Worm (Caenorhabditis elegans) whole organism, young adult: ENCODE measurements around the gene deb-1.
A peak's percentile ranks its signal among the peaks of the same experiment; 100 is the strongest.

Experiments used
- B0035.1 ChIP-seq: sonication (generic microtip); optimal IDR thresholded peaks from 2 replicates; lab custom pipeline; 2016; ENCODE audit warnings: missing genetic modification characterization, mild to moderate bottlenecking, missing compliant biosample characterization, missing genotype, missing genetic modification reagents
- C06A6.2 ChIP-seq: fragments of 200-800 bp; sonication (Bioruptor generic); conservative IDR thresholded peaks from 2 replicates; pipeline ENCODE4 v1.3.6; 2022; ENCODE audit warnings: missing genetic modification characterization, missing compliant biosample characterization
- D2030.7 ChIP-seq: fragments of 200-800 bp; sonication (Bioruptor generic); IDR thresholded peaks from 2 replicates; pipeline ENCODE4 v1.3.6; 2022; ENCODE audit warnings: missing genetic modification reagents, missing genetic modification characterization, missing compliant biosample characterization
- F22D6.2 ChIP-seq: sonication (generic microtip); optimal IDR thresholded peaks from 2 replicates; lab custom pipeline; 2016; ENCODE audit warnings: mild to moderate bottlenecking, missing genetic modification characterization, missing compliant biosample characterization
- F49E8.2 ChIP-seq: sonication (generic microtip); optimal IDR thresholded peaks from 3 replicates; lab custom pipeline; 2017; ENCODE audit warnings: missing genetic modification characterization, mild to moderate bottlenecking, missing compliant biosample characterization, antibody characterized with exemption, moderate library complexity; ENCODE audit not compliant: insufficient read depth
- F52B5.7 ChIP-seq: sonication (generic microtip); optimal IDR thresholded peaks from 2 replicates; lab custom pipeline; 2016; ENCODE audit warnings: mild to moderate bottlenecking, missing genetic modification characterization, missing compliant biosample characterization
- F55B11.4 ChIP-seq: sonication (generic microtip); optimal IDR thresholded peaks from 2 replicates; lab custom pipeline; 2016; ENCODE audit warnings: missing compliant biosample characterization, missing genetic modification characterization, borderline replicate concordance; ENCODE audit not compliant: insufficient read depth
- K11D2.4 ChIP-seq: fragments of 200-800 bp; sonication (Bioruptor generic); IDR thresholded peaks from 2 replicates; pipeline ENCODE4 v1.3.6; 2022; ENCODE audit warnings: missing genetic modification reagents, missing genetic modification characterization, missing compliant biosample characterization
- K12H6.12 ChIP-seq: fragments of 200-800 bp; sonication (Bioruptor generic); optimal IDR thresholded peaks from 2 replicates; lab custom pipeline; 2018; ENCODE audit warnings: mild to moderate bottlenecking, missing genetic modification characterization, missing compliant biosample characterization
- Y95B8A.8 ChIP-seq: fragments of 200-800 bp; sonication (Bioruptor generic); IDR thresholded peaks from 2 replicates; pipeline ENCODE4 v1.3.6; 2022; ENCODE audit warnings: missing genetic modification reagents, missing genetic modification characterization, missing compliant biosample characterization
- ZK185.1 ChIP-seq: sonication (generic microtip); optimal IDR thresholded peaks from 2 replicates; lab custom pipeline; 2016; ENCODE audit warnings: mild to moderate bottlenecking, missing genetic modification characterization, missing compliant biosample characterization; ENCODE audit not compliant: poor library complexity, severe bottlenecking
- akir-1 ChIP-seq: fragments of 200-800 bp; sonication (Bioruptor generic); optimal IDR thresholded peaks from 2 replicates; lab custom pipeline; 2018; ENCODE audit warnings: mild to moderate bottlenecking, missing genetic modification characterization, moderate library complexity, missing compliant biosample characterization
- ama-1 ChIP-seq, 3 experiments: fragments of 150-350 bp in 1 of 3; sonication (generic microtip) in 2 of 3; optimal IDR thresholded peaks; 2 replicates each; lab custom pipeline; 2014 to 2018; ENCODE audit warnings: missing biosample characterization in 2 of 3, missing genetic modification characterization in 2 of 3, missing genetic modification reagents in 2 of 3
- aptf-2 ChIP-seq: fragments of 200-800 bp; sonication (Bioruptor generic); conservative IDR thresholded peaks from 2 replicates; pipeline ENCODE4 v1.3.6; 2022; ENCODE audit warnings: missing genetic modification reagents, missing genetic modification characterization, missing compliant biosample characterization
- aptf-3 ChIP-seq: fragments of 200-800 bp; sonication (Bioruptor generic); IDR thresholded peaks from 2 replicates; pipeline ENCODE4 v1.3.6; 2022; ENCODE audit warnings: missing genetic modification characterization, missing compliant biosample characterization
- bed-2 ChIP-seq: fragments of 200-800 bp; sonication (Bioruptor generic); IDR thresholded peaks from 2 replicates; pipeline ENCODE4 v1.3.6; 2022; ENCODE audit warnings: missing genetic modification reagents, missing genetic modification characterization, missing compliant biosample characterization
- cebp-2 ChIP-seq: fragments of 200-800 bp; sonication (Bioruptor generic); IDR thresholded peaks from 2 replicates; pipeline ENCODE4 v1.3.6; 2022; ENCODE audit warnings: missing genetic modification characterization, missing compliant biosample characterization
- ceh-27 ChIP-seq: fragments of 200-800 bp; sonication (Bioruptor generic); optimal IDR thresholded peaks from 2 replicates; lab custom pipeline; 2018; ENCODE audit warnings: mild to moderate bottlenecking, missing genetic modification characterization, moderate library complexity, missing compliant biosample characterization
- ceh-40 ChIP-seq: fragments of 200-800 bp; sonication (Bioruptor generic); IDR thresholded peaks from 2 replicates; pipeline ENCODE4 v1.3.6; 2022; ENCODE audit warnings: missing genetic modification characterization, missing compliant biosample characterization
- dpl-1 ChIP-seq: fragments of 150-350 bp; optimal IDR thresholded peaks from 2 replicates; lab custom pipeline; 2014; ENCODE audit warnings: missing biosample characterization, missing genetic modification reagents, missing genetic modification characterization
- egl-18 ChIP-seq: fragments of 200-800 bp; sonication (Bioruptor generic); IDR thresholded peaks from 2 replicates; pipeline ENCODE4 v1.3.6; 2022; ENCODE audit warnings: missing genetic modification reagents, missing genetic modification characterization, missing compliant biosample characterization
- egrh-3 ChIP-seq: fragments of 200-800 bp; sonication (Bioruptor generic); IDR thresholded peaks from 2 replicates; pipeline ENCODE4 v1.3.6; 2022; ENCODE audit warnings: missing genetic modification reagents, missing genetic modification characterization, missing compliant biosample characterization
- fkh-3 ChIP-seq: sonication (generic microtip); optimal IDR thresholded peaks from 2 replicates; lab custom pipeline; 2016; ENCODE audit warnings: mild to moderate bottlenecking, missing genetic modification characterization, missing compliant biosample characterization
- gei-17 ChIP-seq: fragments of 200-800 bp; sonication (Bioruptor generic); optimal IDR thresholded peaks from 2 replicates; lab custom pipeline; 2018; ENCODE audit warnings: mild to moderate bottlenecking, missing genetic modification characterization, missing compliant biosample characterization
- him-1 ChIP-seq: sonication (generic microtip); optimal IDR thresholded peaks from 2 replicates; lab custom pipeline; 2016; ENCODE audit warnings: missing genotype, missing genetic modification reagents, missing genetic modification characterization, missing compliant biosample characterization
- hlh-26 ChIP-seq: fragments of 200-800 bp; sonication (Bioruptor generic); conservative IDR thresholded peaks from 2 replicates; pipeline ENCODE4 v1.3.6; 2022; ENCODE audit warnings: missing genetic modification reagents, missing genetic modification characterization, missing compliant biosample characterization
- hmg-1.2 ChIP-seq: fragments of 200-800 bp; sonication (Bioruptor generic); IDR thresholded peaks from 2 replicates; pipeline ENCODE4 v1.3.6; 2022; ENCODE audit warnings: missing genetic modification reagents, missing genetic modification characterization, missing compliant biosample characterization
- hmg-20 ChIP-seq: fragments of 200-800 bp; sonication (Bioruptor generic); IDR thresholded peaks from 2 replicates; pipeline ENCODE4 v1.3.6; 2022; ENCODE audit warnings: missing genetic modification reagents, missing genetic modification characterization, missing compliant biosample characterization
- hsf-1 ChIP-seq: fragments of 200-800 bp; sonication (Bioruptor generic); IDR thresholded peaks from 2 replicates; pipeline ENCODE4 v1.3.6; 2022; ENCODE audit warnings: missing genetic modification reagents, missing genetic modification characterization, missing compliant biosample characterization
- let-526 ChIP-seq: fragments of 200-800 bp; sonication (Bioruptor generic); IDR thresholded peaks from 2 replicates; pipeline ENCODE4 v1.3.6; 2022; ENCODE audit warnings: missing genetic modification reagents, missing genetic modification characterization, missing compliant biosample characterization
- lin-54 ChIP-seq: fragments of 200-800 bp; sonication (Bioruptor generic); optimal IDR thresholded peaks from 2 replicates; lab custom pipeline; 2018; ENCODE audit warnings: mild to moderate bottlenecking, missing genetic modification characterization, missing compliant biosample characterization
- madf-3 ChIP-seq: fragments of 200-800 bp; sonication (Bioruptor generic); IDR thresholded peaks from 2 replicates; pipeline ENCODE4 v1.3.6; 2022; ENCODE audit warnings: missing genetic modification reagents, missing genetic modification characterization, missing compliant biosample characterization
- mcd-1 ChIP-seq: fragments of 200-800 bp; sonication (Bioruptor generic); IDR thresholded peaks from 2 replicates; pipeline ENCODE4 v1.3.6; 2022; ENCODE audit warnings: missing genetic modification reagents, missing genetic modification characterization, missing compliant biosample characterization
- mel-28 ChIP-seq: sonication (generic microtip); optimal IDR thresholded peaks from 2 replicates; lab custom pipeline; 2016; ENCODE audit warnings: borderline replicate concordance, mild to moderate bottlenecking, missing genetic modification characterization, missing compliant biosample characterization
- mxl-1 ChIP-seq: sonication (generic microtip); optimal IDR thresholded peaks from 2 replicates; lab custom pipeline; 2016; ENCODE audit warnings: missing genetic modification characterization, missing compliant biosample characterization
- nhr-27 ChIP-seq: fragments of 200-800 bp; sonication (Bioruptor generic); optimal IDR thresholded peaks from 2 replicates; lab custom pipeline; 2018; ENCODE audit warnings: mild to moderate bottlenecking, missing genetic modification characterization, moderate library complexity, missing compliant biosample characterization
- nhr-80 ChIP-seq: sonication (generic microtip); optimal IDR thresholded peaks from 2 replicates; lab custom pipeline; 2016; ENCODE audit warnings: missing genetic modification characterization, missing compliant biosample characterization
- nhr-90 ChIP-seq: sonication (generic microtip); optimal IDR thresholded peaks from 2 replicates; lab custom pipeline; 2016; ENCODE audit warnings: missing genotype, mild to moderate bottlenecking, missing genetic modification characterization, missing compliant biosample characterization
- sea-2 ChIP-seq: fragments of 200-800 bp; sonication (Bioruptor generic); IDR thresholded peaks from 2 replicates; pipeline ENCODE4 v1.3.6; 2022; ENCODE audit warnings: missing genetic modification characterization, missing compliant biosample characterization
- snpc-1.1 ChIP-seq: sonication (generic microtip); optimal IDR thresholded peaks from 2 replicates; lab custom pipeline; 2017; ENCODE audit warnings: missing genetic modification characterization, mild to moderate bottlenecking, missing compliant biosample characterization, antibody characterized with exemption, moderate library complexity, missing genotype, missing genetic modification reagents; ENCODE audit not compliant: insufficient read depth
- snpc-1.3 ChIP-seq: sonication (generic microtip); optimal IDR thresholded peaks from 2 replicates; lab custom pipeline; 2017; ENCODE audit warnings: missing genetic modification characterization, mild to moderate bottlenecking, missing compliant biosample characterization, antibody characterized with exemption, moderate library complexity, missing genotype, missing genetic modification reagents; ENCODE audit not compliant: insufficient read depth
- snpc-3.4 ChIP-seq: sonication (generic microtip); optimal IDR thresholded peaks from 2 replicates; lab custom pipeline; 2017; ENCODE audit warnings: missing genetic modification characterization, mild to moderate bottlenecking, missing compliant biosample characterization, antibody characterized with exemption, moderate library complexity, missing genotype, missing genetic modification reagents
- tlf-1 ChIP-seq: fragments of 200-800 bp; sonication (Bioruptor generic); optimal IDR thresholded peaks from 2 replicates; lab custom pipeline; 2018; ENCODE audit warnings: mild to moderate bottlenecking, missing genetic modification characterization, missing compliant biosample characterization
- unc-62 ChIP-seq: fragments of 150-350 bp; optimal IDR thresholded peaks from 2 replicates; lab custom pipeline; 2014; ENCODE audit warnings: missing biosample characterization, missing genetic modification reagents, missing genetic modification characterization
- xnd-1 ChIP-seq: sonication (generic microtip); optimal IDR thresholded peaks from 2 replicates; lab custom pipeline; 2016; ENCODE audit warnings: missing genotype, missing genetic modification reagents, missing genetic modification characterization, missing compliant biosample characterization
- ztf-28 ChIP-seq: fragments of 200-800 bp; sonication (Bioruptor generic); IDR thresholded peaks from 2 replicates; pipeline ENCODE4 v1.3.6; 2022; ENCODE audit warnings: missing genetic modification reagents, missing genetic modification characterization, missing compliant biosample characterization
- ztf-3 ChIP-seq: fragments of 200-800 bp; sonication (Bioruptor generic); optimal IDR thresholded peaks from 2 replicates; lab custom pipeline; 2018; ENCODE audit warnings: mild to moderate bottlenecking, missing genetic modification characterization, missing compliant biosample characterization

deb-1 gene

DNA sequence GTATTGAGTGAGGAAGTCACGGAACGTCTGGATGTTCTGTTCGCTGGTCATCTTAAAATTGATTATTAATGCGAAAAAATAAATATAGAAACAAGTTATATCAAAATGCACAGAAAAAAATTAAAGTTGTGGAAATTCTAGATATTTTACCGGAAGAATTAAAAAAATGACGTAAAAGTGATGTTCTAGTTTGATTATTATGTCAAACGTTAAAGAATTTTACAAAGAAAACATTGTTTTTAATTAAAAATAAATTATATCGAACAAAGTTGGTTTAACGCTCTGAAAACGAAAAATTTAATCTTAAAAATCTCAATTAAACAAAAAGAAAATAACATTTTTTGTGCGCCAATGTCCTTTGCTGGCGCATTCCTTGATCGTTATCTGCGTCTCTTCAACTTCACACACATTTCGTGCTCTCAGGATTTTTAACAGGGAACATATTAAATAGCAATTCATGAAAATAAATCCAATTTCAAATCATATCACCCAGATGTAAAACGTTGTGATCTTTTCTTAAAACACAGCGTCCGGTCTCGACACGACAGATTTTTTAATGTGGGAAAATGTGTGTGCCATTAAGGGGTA lies 49.4 kb downstream of the deb-1 start, which contains the start of gene tin-9.1 (continued):
- peak; percentile 29 for TF ChIP-seq F49E8.2 (tag; lab: Kevin White, UChicago)
- no peak for TF ChIP-seq F22D6.2 (tag; lab: Kevin White, UChicago)
- no peak for TF ChIP-seq egl-18
- no peak for TF ChIP-seq egrh-3 (GFP tag; lab: Robert Waterston, UW)
- no peak for TF ChIP-seq madf-3 (GFP tag; lab: Robert Waterston, UW)
- TF ChIP-seq dpl-1 (GFP tag; lab: Kevin White, UChicago), result no peak
- TF ChIP-seq D2030.7, result no peak
- peak; percentile 30 for TF ChIP-seq nhr-80 (tag; lab: Kevin White, UChicago)
- no peak for TF ChIP-seq nhr-27 (tag; lab: Kevin White, UChicago)
- no peak for TF ChIP-seq mxl-1 (tag; lab: Kevin White, UChicago)
- no peak for TF ChIP-seq akir-1 (GFP tag; lab: Kevin White, UChicago)
- TF ChIP-seq lin-54 (GFP tag; lab: Kevin White, UChicago), result peak; percentile 61
- no peak for TF ChIP-seq aptf-3 (GFP tag; lab: Robert Waterston, UW)
- no peak for TF ChIP-seq tlf-1
- TF ChIP-seq K12H6.12 (tag; lab: Kevin White, UChicago), result no peak
- TF ChIP-seq gei-17 (GFP tag; lab: Kevin White, UChicago), result no peak
- TF ChIP-seq ZK185.1 (tag; lab: Kevin White, UChicago), result peak; percentile 13
- peak; percentile 68 for TF ChIP-seq mcd-1
- TF ChIP-seq B0035.1 (tag; lab: Kevin White, UChicago), result no peak
- no peak for TF ChIP-seq snpc-3.4 (tag; lab: Kevin White, UChicago)
- TF ChIP-seq fkh-3 (tag; lab: Kevin White, UChicago), result no peak
- TF ChIP-seq F55B11.4 (tag; lab: Kevin White, UChicago), result no peak
- no peak for TF ChIP-seq nhr-90
- TF ChIP-seq him-1 (tag; lab: Kevin White, UChicago), result peak; percentile 63
- no peak for TF ChIP-seq Y95B8A.8 (GFP tag; lab: Robert Waterston, UW)
- TF ChIP-seq hmg-1.2 (GFP tag; lab: Robert Waterston, UW), result peak; percentile 70
- no peak for TF ChIP-seq F52B5.7 (tag; lab: Kevin White, UChicago)
- TF ChIP-seq ama-1 (optimal IDR thresholded peaks at IDR 0.05; lab: Kevin White, UChicago), result no peak
- TF ChIP-seq ama-1 (GFP tag; optimal IDR thresholded peaks at IDR 0.05; lab: Kevin White, UChicago), result no peak
- peak; percentile 42; the same call in 1 of the 2 replicates for TF ChIP-seq K11D2.4 (GFP tag; lab: Robert Waterston, UW)
- no peak for TF ChIP-seq ztf-3
- TF ChIP-seq cebp-2 (GFP tag; lab: Robert Waterston, UW), result no peak
- TF ChIP-seq ztf-28, result no peak
- no peak for TF ChIP-seq sea-2 (GFP tag; lab: Robert Waterston, UW)
- TF ChIP-seq let-526 (GFP tag; lab: Robert Waterston, UW), result no peak

DNA sequence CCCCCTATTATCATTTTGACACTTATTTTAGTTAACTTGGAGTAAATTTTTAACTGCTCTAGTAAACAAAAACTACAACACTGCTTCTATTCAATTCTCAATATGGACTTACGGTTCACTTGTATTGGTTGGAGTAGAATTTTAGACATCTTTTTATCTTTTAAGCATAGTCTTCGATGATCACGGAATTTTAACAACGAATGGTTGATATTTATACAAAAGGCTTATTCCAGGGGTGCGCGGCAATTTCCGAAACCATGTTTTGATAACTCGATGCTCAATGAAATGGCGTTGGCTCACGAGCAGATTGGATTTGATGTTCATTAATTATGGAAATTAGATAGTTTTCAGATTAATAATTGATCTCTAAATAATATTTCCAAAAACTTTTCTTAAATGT lies 50.6 kb downstream of the deb-1 start:
- TF ChIP-seq C06A6.2, result no peak
- peak; percentile 59 for TF ChIP-seq snpc-1.1 (tag; lab: Kevin White, UChicago)
- no peak for TF ChIP-seq hlh-26
- TF ChIP-seq hmg-20 (GFP tag; lab: Robert Waterston, UW), result 0 out of 2 replicates have a peak, but pooled peaks have one; percentile 17
- no peak for TF ChIP-seq ZK185.1 (tag; lab: Kevin White, UChicago)
- TF ChIP-seq akir-1 (GFP tag; lab: Kevin White, UChicago), result no peak
- TF ChIP-seq K11D2.4 (GFP tag; lab: Robert Waterston, UW), result no peak
- peak; percentile 62 for TF ChIP-seq xnd-1 (tag; lab: Kevin White, UChicago)
- no peak for TF ChIP-seq snpc-1.3
- TF ChIP-seq let-526 (GFP tag; lab: Robert Waterston, UW), result no peak
- no peak for TF ChIP-seq ceh-27 (GFP tag; lab: Kevin White, UChicago)
- TF ChIP-seq mel-28, result no peak
- no peak for TF ChIP-seq gei-17 (GFP tag; lab: Kevin White, UChicago)
- TF ChIP-seq aptf-2, result no peak
- no peak for TF ChIP-seq mcd-1
- TF ChIP-seq unc-62 (GFP tag; lab: Kevin White, UChicago), result no peak
- peak; percentile 85 for TF ChIP-seq hsf-1
- TF ChIP-seq bed-2, result no peak
- no peak for TF ChIP-seq ceh-40 (GFP tag; lab: Robert Waterston, UW)
- peak; percentile 38 for TF ChIP-seq him-1 (tag; lab: Kevin White, UChicago)
